Worm (Caenorhabditis elegans) whole organism, L4 larva: ENCODE measurements around the gene Y39A1A.18.

Experiments
- fos-1 ChIP-seq: fragments of 150-350 bp; optimal IDR thresholded peaks from 2 replicates; lab custom pipeline; 2014; ENCODE audit warnings: missing biosample characterization, missing genetic modification characterization
- pha-4 ChIP-seq, 2 experiments: fragments of 150-350 bp in 1 of 2; fragments of 200-800 bp in 1 of 2; sonication (Bioruptor generic) in 1 of 2; IDR thresholded peaks in 1 of 2; optimal IDR thresholded peaks in 1 of 2; 2 replicates each; pipeline versions ENCODE4 v1.3.6 to Lab custom; 2014 to 2022; ENCODE audit warnings: missing genetic modification characterization in 2 of 2, missing genetic modification reagents in 2 of 2, missing biosample characterization in 1 of 2, missing compliant biosample characterization in 1 of 2

ce11 chrIII:10661292-10661691, 33.0 kb downstream of the Y39A1A.18 start:
- no peak for TF ChIP-seq fos-1 (tag; lab: Kevin White, UChicago)
- TF ChIP-seq pha-4 (GFP tag; IDR thresholded peaks at IDR 0.05; lab: Robert Waterston, UW): no peak
- TF ChIP-seq pha-4 (tag; optimal IDR thresholded peaks at IDR 0.05; lab: Kevin White, UChicago): no peak
